Fruit fly (Drosophila melanogaster): ENCODE measurements around the gene XRCC1.

The XRCC1 gene

dm6 chrX:5300623-5301283, 28.9 kb upstream of the XRCC1 start:
- no peak for TF ChIP-seq CG7101 (tag; optimal IDR thresholded peaks at IDR 0.05)
- no peak for TF ChIP-seq Hr96 (GFP tag; optimal IDR thresholded peaks at IDR 0.05)
- TF ChIP-seq CG14711 (tag; optimal IDR thresholded peaks at IDR 0.05) = no peak
- TF ChIP-seq cic (GFP tag; optimal IDR thresholded peaks at IDR 0.05) = no peak
- TF ChIP-seq kay (GFP tag; ENCODE audit: borderline replicate concordance) = no peak

- TF ChIP-seq CG12768 (GFP tag; optimal IDR thresholded peaks at IDR 0.05) = no peak
- no peak for TF ChIP-seq Clk (GFP tag; optimal IDR thresholded peaks at IDR 0.05)
- no peak for TF ChIP-seq cnc (optimal IDR thresholded peaks at IDR 0.05)
- no peak for TF ChIP-seq CG33017 (tag; optimal IDR thresholded peaks at IDR 0.05)
- TF ChIP-seq CG5204 (GFP tag; optimal IDR thresholded peaks at IDR 0.05) = no peak
- TF ChIP-seq kay (GFP tag; ENCODE audit: borderline replicate concordance) = no peak
- no peak for TF ChIP-seq tj (GFP tag; optimal IDR thresholded peaks at IDR 0.05)
These were observed 24.1 kb upstream of the XRCC1 start, which contains the start of gene CG3323 for dm6 chrX:5305591-5305990. TSS of gene CG3323 (minus strand) at chrX:5305691.

- TF ChIP-seq CG33017 (tag; optimal IDR thresholded peaks at IDR 0.05) (no peak), cic (GFP tag; optimal IDR thresholded peaks at IDR 0.05) (no peak)
These were observed 22.4 kb upstream of the XRCC1 start, which contains the start of gene CG17764 for dm6 chrX:5307317-5307716. TSS of gene CG17764 (minus strand) at chrX:5307417.

dm6 chrX:5308963-5309362, 20.7 kb upstream of the XRCC1 start, which contains the start of the genes Cdk7 and snf:
TSS of gene Cdk7 (minus strand) at chrX:5308983.
TSS of gene snf (plus strand) at chrX:5309242.
- TF ChIP-seq CG7101 (tag; optimal IDR thresholded peaks at IDR 0.05) (peak; percentile 32), Mnt (GFP tag; optimal IDR thresholded peaks at IDR 0.05) (peak; percentile 36), CG12768 (GFP tag; optimal IDR thresholded peaks at IDR 0.05) (no peak), toe (GFP tag; optimal IDR thresholded peaks at IDR 0.05) (peak; percentile 40), Hr96 (GFP tag; optimal IDR thresholded peaks at IDR 0.05) (peak; percentile 36), CG14711 (tag; optimal IDR thresholded peaks at IDR 0.05) (peak; percentile 19), Crg-1 (GFP tag; optimal IDR thresholded peaks at IDR 0.05) (peak; percentile 64), pad (GFP tag; optimal IDR thresholded peaks at IDR 0.05) (peak; percentile 45), CG1620 (GFP tag; optimal IDR thresholded peaks at IDR 0.05) (peak; percentile 37), kay (GFP tag; ENCODE audit: borderline replicate concordance) (no peak), CG11617 (GFP tag; optimal IDR thresholded peaks at IDR 0.05) (peak; percentile 0), CG7045 (GFP tag; optimal IDR thresholded peaks at IDR 0.05) (no peak), CG33017 (tag; optimal IDR thresholded peaks at IDR 0.05) (no peak), CG5204 (GFP tag; optimal IDR thresholded peaks at IDR 0.05) (no peak), bab1 (GFP tag; optimal IDR thresholded peaks at IDR 0.05) (peak; percentile 35), Clk (GFP tag; optimal IDR thresholded peaks at IDR 0.05) (no peak), cic (GFP tag; optimal IDR thresholded peaks at IDR 0.05) (no peak), cnc (optimal IDR thresholded peaks at IDR 0.05) (no peak), ovo (GFP tag; optimal IDR thresholded peaks at IDR 0.05) (peak; percentile 46), tj (GFP tag; optimal IDR thresholded peaks at IDR 0.05) (peak; percentile 23)

- TF ChIP-seq bab1 (GFP tag; optimal IDR thresholded peaks at IDR 0.05) (peak; percentile 9), CG33017 (tag; optimal IDR thresholded peaks at IDR 0.05) (no peak), cic (GFP tag; optimal IDR thresholded peaks at IDR 0.05) (no peak), pad (GFP tag; optimal IDR thresholded peaks at IDR 0.05) (peak; percentile 81), CG14711 (tag; optimal IDR thresholded peaks at IDR 0.05) (peak; percentile 85), CG7045 (GFP tag; optimal IDR thresholded peaks at IDR 0.05) (no peak), CG7101 (tag; optimal IDR thresholded peaks at IDR 0.05) (peak; percentile 43), Mnt (GFP tag; optimal IDR thresholded peaks at IDR 0.05) (peak; percentile 44), CG1620 (GFP tag; optimal IDR thresholded peaks at IDR 0.05) (peak; percentile 2), Crg-1 (GFP tag; optimal IDR thresholded peaks at IDR 0.05) (no peak), ovo (GFP tag; optimal IDR thresholded peaks at IDR 0.05) (peak; percentile 38)
These were observed 17.8 kb upstream of the XRCC1 start, which contains the start of the genes TrxT and dhd for dm6 chrX:5311838-5312339. TSS of gene TrxT (minus strand) at chrX:5311888. TSS of gene dhd (plus strand) at chrX:5312171.

dm6 chrX:5312958-5313357, 16.7 kb upstream of the XRCC1 start, which contains the start of gene CG4198:
TSS of gene CG4198 (plus strand) at chrX:5313258.
- TF ChIP-seq CG33017 (tag; optimal IDR thresholded peaks at IDR 0.05) (no peak), cnc (optimal IDR thresholded peaks at IDR 0.05) (no peak), CG14711 (tag; optimal IDR thresholded peaks at IDR 0.05) (no peak), Mnt (GFP tag; optimal IDR thresholded peaks at IDR 0.05) (no peak), pad (GFP tag; optimal IDR thresholded peaks at IDR 0.05) (no peak), CG12768 (GFP tag; optimal IDR thresholded peaks at IDR 0.05) (no peak), toe (GFP tag; optimal IDR thresholded peaks at IDR 0.05) (no peak)

- TF ChIP-seq tj (GFP tag; optimal IDR thresholded peaks at IDR 0.05) (no peak), Mnt (GFP tag; optimal IDR thresholded peaks at IDR 0.05) (peak; percentile 87)
These were observed 12.5 kb upstream of the XRCC1 start, which contains the start of the genes CG15930 and Sas10 for dm6 chrX:5317170-5317569. TSS of gene CG15930 (minus strand) at chrX:5317295. TSS of gene Sas10 (plus strand) at chrX:5317409.

All from whole organism, adult.